Worm (Caenorhabditis elegans) whole organism, young adult: ENCODE data around the gene tmem-24.

ENCODE experiments used
- F57A8.1 ChIP-seq: fragments of 200-800 bp; sonication (Bioruptor generic); optimal IDR thresholded peaks from 2 replicates; lab custom pipeline; 2018; ENCODE audit warnings: mild to moderate bottlenecking, missing genetic modification characterization, moderate library complexity, missing compliant biosample characterization
- Y53G8AR.9 ChIP-seq: fragments of 200-800 bp; sonication (Bioruptor generic); conservative IDR thresholded peaks from 2 replicates; pipeline ENCODE4 v1.3.6; 2022; ENCODE audit warnings: missing genetic modification reagents, missing genetic modification characterization, missing compliant biosample characterization
- ZK185.1 ChIP-seq: sonication (generic microtip); optimal IDR thresholded peaks from 2 replicates; lab custom pipeline; 2016; ENCODE audit warnings: mild to moderate bottlenecking, missing genetic modification characterization, missing compliant biosample characterization; ENCODE audit not compliant: poor library complexity, severe bottlenecking
- ceh-100 ChIP-seq: fragments of 200-800 bp; sonication (Bioruptor generic); IDR thresholded peaks from 2 replicates; pipeline ENCODE4 v1.3.6; 2022; ENCODE audit warnings: missing genetic modification reagents, missing genetic modification characterization, missing compliant biosample characterization
- dpl-1 ChIP-seq: fragments of 150-350 bp; optimal IDR thresholded peaks from 2 replicates; lab custom pipeline; 2014; ENCODE audit warnings: missing biosample characterization, missing genetic modification reagents, missing genetic modification characterization
- ekl-4 ChIP-seq: fragments of 200-800 bp; sonication (Bioruptor generic); IDR thresholded peaks from 2 replicates; pipeline ENCODE4 v1.3.6; 2022; ENCODE audit warnings: missing genetic modification reagents, missing genetic modification characterization, missing compliant biosample characterization
- let-607 ChIP-seq, 2 experiments: fragments of 200-800 bp in 1 of 2; sonication (Bioruptor generic) in 1 of 2; sonication (generic microtip) in 1 of 2; optimal IDR thresholded peaks; 2 replicates each; lab custom pipeline; 2016 to 2018; ENCODE audit warnings: mild to moderate bottlenecking in 2 of 2, missing compliant biosample characterization in 2 of 2, missing genetic modification characterization in 2 of 2, moderate library complexity in 2 of 2, missing genotype in 1 of 2
- lin-26 ChIP-seq: fragments of 200-800 bp; sonication (Bioruptor generic); IDR thresholded peaks from 2 replicates; pipeline ENCODE4 v1.3.6; 2022; ENCODE audit warnings: missing genetic modification reagents, missing genetic modification characterization, missing compliant biosample characterization
- pha-4 ChIP-seq: fragments of 150-350 bp; sonication (generic microtip); optimal IDR thresholded peaks from 2 replicates; lab custom pipeline; 2014; ENCODE audit warnings: missing biosample characterization, missing genetic modification reagents, missing genetic modification characterization
- sea-2 ChIP-seq: fragments of 200-800 bp; sonication (Bioruptor generic); IDR thresholded peaks from 2 replicates; pipeline ENCODE4 v1.3.6; 2022; ENCODE audit warnings: missing genetic modification characterization, missing compliant biosample characterization
- snpc-4 ChIP-seq, 5 experiments: fragments of 150-350 bp in 1 of 5; sonication (generic microtip) in 4 of 5; optimal IDR thresholded peaks; 2 replicates each; lab custom pipeline; 2014 to 2018; ENCODE audit warnings: missing genetic modification characterization in 5 of 5, missing biosample characterization in 3 of 5, antibody characterized with exemption in 2 of 5, mild to moderate bottlenecking in 2 of 5, missing compliant biosample characterization in 2 of 5, missing genotype in 2 of 5, moderate library complexity in 2 of 5, missing genetic modification reagents in 1 of 5
- somi-1 ChIP-seq: fragments of 200-800 bp; sonication (Bioruptor generic); optimal IDR thresholded peaks from 2 replicates; lab custom pipeline; 2018; ENCODE audit warnings: mild to moderate bottlenecking, missing genetic modification characterization, missing compliant biosample characterization
- unc-130 ChIP-seq: sonication (generic microtip); optimal IDR thresholded peaks from 2 replicates; lab custom pipeline; 2016; ENCODE audit warnings: missing genetic modification reagents, missing genetic modification characterization, missing compliant biosample characterization
- unc-62 ChIP-seq: fragments of 150-350 bp; optimal IDR thresholded peaks from 2 replicates; lab custom pipeline; 2014; ENCODE audit warnings: missing biosample characterization, missing genetic modification reagents, missing genetic modification characterization

- TF ChIP-seq sea-2 (no peak), pha-4 (tag; lab: Kevin White, UChicago) (no peak), somi-1 (GFP tag; lab: Kevin White, UChicago) (no peak), dpl-1 (GFP tag; lab: Kevin White, UChicago) (no peak), ekl-4 (GFP tag; lab: Robert Waterston, UW) (no peak), let-607 (tag; optimal IDR thresholded peaks at IDR 0.05; lab: Kevin White, UChicago) (no peak), unc-130 (GFP tag; lab: Kevin White, UChicago) (no peak), Y53G8AR.9 (GFP tag; lab: Robert Waterston, UW) (no peak), F57A8.1 (no peak), ZK185.1 (no peak), snpc-4 (GFP tag; optimal IDR thresholded peaks at IDR 0.05; lab: Kevin White, UChicago) (no peak), snpc-4 (tag; optimal IDR thresholded peaks at IDR 0.05; lab: Kevin White, UChicago) (no peak), unc-62 (GFP tag; lab: Kevin White, UChicago) (no peak), lin-26 (GFP tag; lab: Robert Waterston, UW) (no peak), ceh-100 (GFP tag; lab: Robert Waterston, UW) (no peak)
Measured at ce11 chrX:3683060-3683459, 38.4 kb upstream of the tmem-24 start.
